Fruit fly (Drosophila melanogaster) Kc167 (cell line): ENCODE data around the gene CG9903.

Experiments used
- Sin3A ChIP-seq: fragments of >200 bp; optimal IDR thresholded peaks from 2 replicates; lab custom pipeline; 2018; ENCODE audit warnings: missing external identifiers
- h ChIP-seq: fragments of >200 bp; optimal IDR thresholded peaks from 3 replicates; lab custom pipeline; 2018; ENCODE audit warnings: missing external identifiers
- psq ChIP-seq: fragments of >200 bp; optimal IDR thresholded peaks from 2 replicates; lab custom pipeline; 2017; ENCODE audit warnings: missing external identifiers
- ttk ChIP-seq: sonication (Bioruptor generic); optimal IDR thresholded peaks from 2 replicates; lab custom pipeline; 2017; ENCODE audit warnings: missing external identifiers

dm6 chrX:16553542-16554182, 13.0 kb upstream of the CG9903 start, which contains the start of gene Arp2:
- TF ChIP-seq Sin3A (lab: Kevin White, UChicago) (no peak), h (lab: Kevin White, UChicago) (no peak), ttk (lab: Kevin White, UChicago) (no peak), psq (lab: Kevin White, UChicago) (no peak)
